Worm (Caenorhabditis elegans): ENCODE data around the gene itm-2.

itm-2 gene

ce11 chrX:5429335-5429734 lies 15.6 kb upstream of the itm-2 start (continued):
- TF ChIP-seq sea-2 (GFP tag; optimal IDR thresholded peaks at IDR 0.05) (no peak), elt-1 (tag; optimal IDR thresholded peaks at IDR 0.05) (peak; percentile 77), unc-62 (GFP tag; optimal IDR thresholded peaks at IDR 0.05) (peak; percentile 86), skn-1 (tag; optimal IDR thresholded peaks at IDR 0.05) (peak; percentile 95)

- no peak for TF ChIP-seq nhr-12 (tag; optimal IDR thresholded peaks at IDR 0.05)
- TF ChIP-seq mml-1 (tag; optimal IDR thresholded peaks at IDR 0.05), result no peak
- TF ChIP-seq unc-39 (tag; optimal IDR thresholded peaks at IDR 0.05), result no peak
- no peak for TF ChIP-seq elt-3 (tag; optimal IDR thresholded peaks at IDR 0.05)
- TF ChIP-seq lin-39 (tag; optimal IDR thresholded peaks at IDR 0.05), result no peak
- no peak for TF ChIP-seq ceh-9 (tag; optimal IDR thresholded peaks at IDR 0.05)
- no peak for TF ChIP-seq fos-1 (tag; optimal IDR thresholded peaks at IDR 0.05)
- no peak for TF ChIP-seq lsy-12 (tag; optimal IDR thresholded peaks at IDR 0.05)
- no peak for TF ChIP-seq egl-5 (tag; optimal IDR thresholded peaks at IDR 0.05)
- TF ChIP-seq hmg-11 (tag; optimal IDR thresholded peaks at IDR 0.05), result no peak
- no peak for TF ChIP-seq nfya-1 (tag; optimal IDR thresholded peaks at IDR 0.05; ENCODE audit: insufficient read depth)
- no peak for TF ChIP-seq elt-1 (tag; optimal IDR thresholded peaks at IDR 0.05)
- no peak for TF ChIP-seq tbx-2 (tag; optimal IDR thresholded peaks at IDR 0.05)
- no peak for TF ChIP-seq elt-2 (tag; optimal IDR thresholded peaks at IDR 0.05)
- no peak for TF ChIP-seq nhr-76 (tag; optimal IDR thresholded peaks at IDR 0.05)
- TF ChIP-seq unc-62 (GFP tag; optimal IDR thresholded peaks at IDR 0.05), result no peak
- no peak for TF ChIP-seq nhr-43 (tag; optimal IDR thresholded peaks at IDR 0.05; ENCODE audit: poor library complexity, severe bottlenecking)
Observed at ce11 chrX:5433912-5434311, 11.1 kb upstream of the itm-2 start.

ce11 chrX:5447381-5447780 lies 2.4 kb downstream of the itm-2 start:
- TF ChIP-seq nhr-76 (tag; optimal IDR thresholded peaks at IDR 0.05), result no peak
- TF ChIP-seq lin-15B (tag; optimal IDR thresholded peaks at IDR 0.05), result no peak
- TF ChIP-seq nhr-28 (tag; optimal IDR thresholded peaks at IDR 0.05), result no peak
- TF ChIP-seq nhr-23 (tag; optimal IDR thresholded peaks at IDR 0.05), result no peak
- no peak for TF ChIP-seq pqm-1 (tag; optimal IDR thresholded peaks at IDR 0.05)
- no peak for TF ChIP-seq nhr-67 (tag; optimal IDR thresholded peaks at IDR 0.05)
- no peak for TF ChIP-seq nfya-1 (tag; optimal IDR thresholded peaks at IDR 0.05; ENCODE audit: insufficient read depth)

- TF ChIP-seq nhr-12 (tag; optimal IDR thresholded peaks at IDR 0.05), result no peak
- no peak for TF ChIP-seq mdl-1 (tag; optimal IDR thresholded peaks at IDR 0.05)
- no peak for TF ChIP-seq ceh-16 (tag; optimal IDR thresholded peaks at IDR 0.05)
- no peak for TF ChIP-seq ZK546.5 (tag; optimal IDR thresholded peaks at IDR 0.05)
- TF ChIP-seq ztf-11 (tag; optimal IDR thresholded peaks at IDR 0.05), result no peak
- no peak for TF ChIP-seq elt-2 (tag; optimal IDR thresholded peaks at IDR 0.05)
- no peak for TF ChIP-seq ceh-28 (tag; optimal IDR thresholded peaks at IDR 0.05)
- TF ChIP-seq nhr-28 (tag; optimal IDR thresholded peaks at IDR 0.05), result no peak
- no peak for TF ChIP-seq ceh-82 (tag; optimal IDR thresholded peaks at IDR 0.05)
- no peak for TF ChIP-seq skn-1 (tag; optimal IDR thresholded peaks at IDR 0.05)
- TF ChIP-seq tbx-2 (tag; optimal IDR thresholded peaks at IDR 0.05), result no peak
- no peak for TF ChIP-seq nhr-237 (tag; optimal IDR thresholded peaks at IDR 0.05)
- no peak for TF ChIP-seq ama-1 (optimal IDR thresholded peaks at IDR 0.05)
- TF ChIP-seq unc-39 (tag; optimal IDR thresholded peaks at IDR 0.05), result no peak
Observed at ce11 chrX:5447941-5448340, 3.0 kb downstream of the itm-2 start, which contains the start of gene C25F6.8. Gene C25F6.8 (plus strand): TSS chrX:5448241.

- peak; percentile 11 for TF ChIP-seq pqm-1 (tag; optimal IDR thresholded peaks at IDR 0.05)
- no peak for TF ChIP-seq sea-2 (GFP tag; optimal IDR thresholded peaks at IDR 0.05)
- TF ChIP-seq nhr-67 (tag; optimal IDR thresholded peaks at IDR 0.05), result no peak
- peak; percentile 11 for TF ChIP-seq nhr-23 (tag; optimal IDR thresholded peaks at IDR 0.05)
- peak; percentile 32 for TF ChIP-seq elt-2 (tag; optimal IDR thresholded peaks at IDR 0.05)
- no peak for TF ChIP-seq daf-12 (tag; optimal IDR thresholded peaks at IDR 0.05)
Observed at ce11 chrX:5450773-5451447, 5.9 kb downstream of the itm-2 start, which contains the start of gene C25F6.6. Gene C25F6.6 (minus strand): TSS chrX:5450823.
